Fruit fly (Drosophila melanogaster): ENCODE data around the gene DIP-iota.

Gene DIP-iota

DNA sequence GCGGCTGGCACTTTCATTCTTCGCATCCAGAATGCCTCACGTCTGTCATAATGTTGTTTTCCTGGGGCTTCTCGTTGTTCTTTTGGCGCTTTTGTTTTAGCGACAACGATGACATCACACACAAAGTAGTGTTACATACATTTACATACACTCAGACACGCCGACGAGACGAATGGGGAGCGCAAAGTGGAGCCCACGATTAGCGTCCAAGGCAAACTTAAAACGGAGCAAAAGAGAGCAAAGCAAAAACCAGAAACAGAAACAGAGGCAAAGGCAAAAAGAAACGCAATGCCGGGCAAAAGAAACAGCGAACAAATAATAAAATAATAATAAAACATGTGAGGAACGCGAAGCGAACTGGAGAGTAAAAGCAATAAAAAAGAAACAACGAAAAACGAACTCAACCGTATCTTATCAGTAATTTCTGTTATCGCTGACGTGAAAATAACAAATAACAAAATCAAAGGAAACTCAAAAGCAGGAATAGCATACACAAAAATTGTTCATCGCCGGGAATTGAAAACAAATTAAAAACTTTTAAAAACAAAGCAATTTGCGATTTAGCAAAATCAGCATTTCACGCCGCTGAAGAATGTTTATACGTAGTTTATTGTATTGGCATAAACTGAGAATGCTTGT lies 23.0 kb upstream of the DIP-iota start (continued):
- TF ChIP-seq CG9215 (GFP tag; IDR thresholded peaks at IDR 0.05) = no peak
- TF ChIP-seq CG14667 (GFP tag; IDR thresholded peaks at IDR 0.05) = no peak
- no peak for TF ChIP-seq CG10274 (GFP tag; optimal IDR thresholded peaks at IDR 0.05)
- TF ChIP-seq repo (GFP tag; optimal IDR thresholded peaks at IDR 0.05) = no peak
- no peak for TF ChIP-seq CG14441 (GFP tag; IDR thresholded peaks at IDR 0.05)
- TF ChIP-seq CG16813 (GFP tag; IDR thresholded peaks at IDR 0.05; ENCODE audit: partially characterized antibody) = no peak
- TF ChIP-seq eve (GFP tag; optimal IDR thresholded peaks at IDR 0.05) = peak in 1 of 2 experiments; percentile 53
- TF ChIP-seq CG4424 (GFP tag; optimal IDR thresholded peaks at IDR 0.05) = no peak
- peak; percentile 2 for TF ChIP-seq CG18011 (GFP tag; optimal IDR thresholded peaks at IDR 0.05)
- TF ChIP-seq fd102C (GFP tag; optimal IDR thresholded peaks at IDR 0.05) = no peak
- TF ChIP-seq cg (GFP tag; optimal IDR thresholded peaks at IDR 0.05) = peak; percentile 42
- no peak for TF ChIP-seq Sin3A (optimal IDR thresholded peaks at IDR 0.05)
- TF ChIP-seq YL-1 (GFP tag; optimal IDR thresholded peaks at IDR 0.05) = no peak
- no peak for TF ChIP-seq gsb (GFP tag; IDR thresholded peaks at IDR 0.05)
- no peak for TF ChIP-seq lilli (GFP tag; optimal IDR thresholded peaks at IDR 0.05)
- no peak for TF ChIP-seq CG7372 (GFP tag; IDR thresholded peaks at IDR 0.05)
- no peak for TF ChIP-seq ro (GFP tag; IDR thresholded peaks at IDR 0.05)
- peak; percentile 52 for TF ChIP-seq CG12155 (GFP tag; optimal IDR thresholded peaks at IDR 0.05)
- TF ChIP-seq mirr (GFP tag; optimal IDR thresholded peaks at IDR 0.05) = peak; percentile 8
- no peak for TF ChIP-seq NFAT (GFP tag; IDR thresholded peaks at IDR 0.05)
- no peak for TF ChIP-seq CG13296 (GFP tag; optimal IDR thresholded peaks at IDR 0.05)
- no peak for TF ChIP-seq CG11085 (GFP tag; IDR thresholded peaks at IDR 0.05)
- TF ChIP-seq sob (GFP tag; IDR thresholded peaks at IDR 0.05) = no peak
- no peak for TF ChIP-seq Sry-β (GFP tag; optimal IDR thresholded peaks at IDR 0.05)
- TF ChIP-seq dimm (GFP tag; IDR thresholded peaks at IDR 0.05) = no peak
- TF ChIP-seq psq (GFP tag; optimal IDR thresholded peaks at IDR 0.05) = peak; percentile 97
- TF ChIP-seq dysf (GFP tag; IDR thresholded peaks at IDR 0.05) = no peak
- peak; percentile 15 for TF ChIP-seq sens (GFP tag)
- TF ChIP-seq CG8924 (tag; optimal IDR thresholded peaks at IDR 0.05) = peak; percentile 8
- no peak for TF ChIP-seq ind (GFP tag; optimal IDR thresholded peaks at IDR 0.05)
- no peak for TF ChIP-seq Usf (GFP tag; optimal IDR thresholded peaks at IDR 0.05)
- TF ChIP-seq Pdp1 (GFP tag; optimal IDR thresholded peaks at IDR 0.05) = peak in 1 of 2 experiments; percentile 88
- no peak for TF ChIP-seq zfh1 (GFP tag; IDR thresholded peaks at IDR 0.05)
- TF ChIP-seq CG3847 (GFP tag; IDR thresholded peaks at IDR 0.05) = no peak
- TF ChIP-seq HmgZ (tag; optimal IDR thresholded peaks at IDR 0.05) = peak; percentile 40
- TF ChIP-seq gro (GFP tag; optimal IDR thresholded peaks at IDR 0.05) = no peak
- no peak for TF ChIP-seq fd3F (GFP tag; optimal IDR thresholded peaks at IDR 0.05)
- TF ChIP-seq B-H1 (GFP tag; IDR thresholded peaks at IDR 0.05) = no peak
- no peak for TF ChIP-seq CG13775 (GFP tag; optimal IDR thresholded peaks at IDR 0.05)
- TF ChIP-seq Lhr (GFP tag; optimal IDR thresholded peaks at IDR 0.05) = no peak
- no peak for TF ChIP-seq CG9876 (GFP tag; optimal IDR thresholded peaks at IDR 0.05)
- TF ChIP-seq sna (GFP tag; IDR thresholded peaks at IDR 0.05; ENCODE audit: partially characterized antibody) = no peak
- no peak for TF ChIP-seq cato (GFP tag; optimal IDR thresholded peaks at IDR 0.05; ENCODE audit: borderline replicate concordance)
- TF ChIP-seq Dad (GFP tag; optimal IDR thresholded peaks at IDR 0.05) = no peak
- TF ChIP-seq CG2120 (GFP tag; optimal IDR thresholded peaks at IDR 0.05) = no peak
- TF ChIP-seq Adf1 (GFP tag; IDR thresholded peaks at IDR 0.05) = no peak; the same call in 1 of the 2 replicates
- no peak for TF ChIP-seq gfzf (GFP tag; optimal IDR thresholded peaks at IDR 0.05)
- peak in 1 of 2 experiments; percentile 24 for TF ChIP-seq Eip74EF (GFP tag; optimal IDR thresholded peaks at IDR 0.05)
- no peak for TF ChIP-seq jumu (GFP tag; optimal IDR thresholded peaks at IDR 0.05)
- peak; percentile 96; the same call in 3 of the 4 replicates for TF ChIP-seq chinmo (GFP tag; IDR thresholded peaks at IDR 0.05; ENCODE audit: partially characterized antibody)
- TF ChIP-seq CG3838 (GFP tag; optimal IDR thresholded peaks at IDR 0.05) = peak; percentile 40
